Worm (Caenorhabditis elegans) whole organism, late embryonic: ENCODE data around the gene nkb-2.

Source experiments
- C38D4.7 ChIP-seq: fragments of 200-800 bp; sonication (Bioruptor generic); optimal IDR thresholded peaks from 2 replicates; lab custom pipeline; 2018; ENCODE audit warnings: mild to moderate bottlenecking, missing genetic modification characterization, moderate library complexity, missing compliant biosample characterization
- ceh-18 ChIP-seq: sonication (generic microtip); optimal IDR thresholded peaks from 2 replicates; lab custom pipeline; 2016; ENCODE audit warnings: missing genetic modification characterization, missing compliant biosample characterization
- ceh-19 ChIP-seq: fragments of 200-800 bp; sonication (Bioruptor generic); optimal IDR thresholded peaks from 2 replicates; lab custom pipeline; 2018; ENCODE audit warnings: mild to moderate bottlenecking, missing genetic modification characterization, missing compliant biosample characterization
- ceh-2 ChIP-seq: sonication (generic microtip); optimal IDR thresholded peaks from 2 replicates; lab custom pipeline; 2016; ENCODE audit warnings: missing genotype, missing genetic modification characterization, missing compliant biosample characterization
- ceh-22 ChIP-seq: sonication (generic microtip); optimal IDR thresholded peaks from 2 replicates; lab custom pipeline; 2017; ENCODE audit warnings: missing biosample characterization, missing genetic modification characterization
- ceh-24 ChIP-seq: sonication (generic microtip); optimal IDR thresholded peaks from 2 replicates; lab custom pipeline; 2016; ENCODE audit warnings: mild to moderate bottlenecking, missing genetic modification characterization, missing compliant biosample characterization
- ceh-30 ChIP-seq: fragments of 150-350 bp; optimal IDR thresholded peaks from 2 replicates; lab custom pipeline; 2014; ENCODE audit warnings: missing biosample characterization, missing genetic modification characterization
- ceh-34 ChIP-seq: sonication (generic microtip); optimal IDR thresholded peaks from 2 replicates; lab custom pipeline; 2016; ENCODE audit warnings: mild to moderate bottlenecking, missing genetic modification characterization, missing compliant biosample characterization
- ceh-48 ChIP-seq: sonication (generic microtip); optimal IDR thresholded peaks from 2 replicates; lab custom pipeline; 2016; ENCODE audit warnings: missing genetic modification characterization, inconsistent platforms, missing compliant biosample characterization
- ceh-6 ChIP-seq: fragments of 200-800 bp; sonication (Bioruptor generic); optimal IDR thresholded peaks from 2 replicates; lab custom pipeline; 2018; ENCODE audit warnings: mild to moderate bottlenecking, missing genetic modification characterization, missing compliant biosample characterization
- ceh-9 ChIP-seq: sonication (generic microtip); optimal IDR thresholded peaks from 2 replicates; lab custom pipeline; 2016; ENCODE audit warnings: mild to moderate bottlenecking, missing genetic modification characterization, inconsistent platforms, missing compliant biosample characterization
- che-1 ChIP-seq: sonication (generic microtip); optimal IDR thresholded peaks from 2 replicates; lab custom pipeline; 2016; ENCODE audit warnings: mild to moderate bottlenecking, missing genetic modification characterization, missing compliant biosample characterization
- dmd-4 ChIP-seq: sonication (generic microtip); optimal IDR thresholded peaks from 2 replicates; lab custom pipeline; 2016; ENCODE audit warnings: borderline replicate concordance, missing genetic modification characterization, missing compliant biosample characterization
- elt-2 ChIP-seq: sonication (generic microtip); optimal IDR thresholded peaks from 2 replicates; lab custom pipeline; 2016; ENCODE audit warnings: missing genetic modification reagents, missing genetic modification characterization, missing compliant biosample characterization
- elt-4 ChIP-seq: sonication (generic microtip); optimal IDR thresholded peaks from 2 replicates; lab custom pipeline; 2016; ENCODE audit warnings: missing genetic modification characterization, missing compliant biosample characterization
- eyg-1 ChIP-seq: sonication (generic microtip); optimal IDR thresholded peaks from 2 replicates; lab custom pipeline; 2016; ENCODE audit warnings: missing genotype, missing genetic modification characterization, missing compliant biosample characterization
- fax-1 ChIP-seq: sonication (generic microtip); optimal IDR thresholded peaks from 2 replicates; lab custom pipeline; 2016; ENCODE audit warnings: missing genotype, missing genetic modification characterization, missing compliant biosample characterization
- gmeb-2 ChIP-seq: sonication (generic microtip); optimal IDR thresholded peaks from 2 replicates; lab custom pipeline; 2016; ENCODE audit warnings: missing genetic modification characterization, inconsistent platforms, missing compliant biosample characterization
- hlh-15 ChIP-seq: sonication (generic microtip); optimal IDR thresholded peaks from 2 replicates; lab custom pipeline; 2016; ENCODE audit warnings: missing genetic modification characterization, missing compliant biosample characterization
- hlh-30 ChIP-seq: sonication (generic microtip); optimal IDR thresholded peaks from 2 replicates; lab custom pipeline; 2017; ENCODE audit warnings: antibody characterized with exemption, missing genetic modification characterization, missing compliant biosample characterization; ENCODE audit not compliant: insufficient read depth
- madf-2 ChIP-seq: sonication (generic microtip); optimal IDR thresholded peaks from 2 replicates; lab custom pipeline; 2017; ENCODE audit warnings: missing genetic modification characterization, missing compliant biosample characterization
- nfya-1 ChIP-seq: sonication (generic microtip); optimal IDR thresholded peaks from 2 replicates; lab custom pipeline; 2017; ENCODE audit warnings: missing genetic modification characterization, mild to moderate bottlenecking, missing compliant biosample characterization, antibody characterized with exemption, moderate library complexity
- nhr-11 ChIP-seq: fragments of 150-350 bp; optimal IDR thresholded peaks from 2 replicates; lab custom pipeline; 2014; ENCODE audit warnings: missing biosample characterization, missing genetic modification characterization
- nhr-232 ChIP-seq: sonication (generic microtip); optimal IDR thresholded peaks from 2 replicates; lab custom pipeline; 2016; ENCODE audit warnings: missing genetic modification characterization, missing compliant biosample characterization
- npax-4 ChIP-seq: sonication (generic microtip); optimal IDR thresholded peaks from 2 replicates; lab custom pipeline; 2016; ENCODE audit warnings: missing genetic modification characterization, missing compliant biosample characterization
- odd-2 ChIP-seq: sonication (generic microtip); optimal IDR thresholded peaks from 2 replicates; lab custom pipeline; 2017; ENCODE audit warnings: antibody characterized with exemption, mild to moderate bottlenecking, missing genetic modification characterization, missing compliant biosample characterization
- pax-1 ChIP-seq: fragments of 150-350 bp; optimal IDR thresholded peaks from 2 replicates; lab custom pipeline; 2014; ENCODE audit warnings: missing biosample characterization, missing genetic modification characterization
- pqm-1 ChIP-seq: sonication (generic microtip); optimal IDR thresholded peaks from 2 replicates; lab custom pipeline; 2016; ENCODE audit warnings: missing genetic modification characterization, missing compliant biosample characterization
- pros-1 ChIP-seq: fragments of 150-350 bp; optimal IDR thresholded peaks from 2 replicates; lab custom pipeline; 2014; ENCODE audit warnings: missing biosample characterization, missing genetic modification reagents, missing genetic modification characterization
- ref-2 ChIP-seq: sonication (generic microtip); optimal IDR thresholded peaks from 2 replicates; lab custom pipeline; 2016; ENCODE audit warnings: missing genetic modification characterization, missing compliant biosample characterization
- rnt-1 ChIP-seq: sonication (generic microtip); optimal IDR thresholded peaks from 2 replicates; lab custom pipeline; 2016; ENCODE audit warnings: missing genetic modification characterization, missing compliant biosample characterization
- sdc-2 ChIP-seq: sonication (generic microtip); optimal IDR thresholded peaks from 2 replicates; lab custom pipeline; 2016; ENCODE audit warnings: missing genotype, missing genetic modification characterization, missing compliant biosample characterization
- sox-2 ChIP-seq: fragments of 200-800 bp; sonication (Bioruptor generic); IDR thresholded peaks from 2 replicates; pipeline ENCODE4 v1.3.6; 2022; ENCODE audit warnings: missing genetic modification reagents, missing genetic modification characterization, missing compliant biosample characterization
- tbx-2 ChIP-seq: sonication (generic microtip); optimal IDR thresholded peaks from 2 replicates; lab custom pipeline; 2016; ENCODE audit warnings: missing genetic modification characterization, missing compliant biosample characterization
- unc-55 ChIP-seq: sonication (generic microtip); optimal IDR thresholded peaks from 2 replicates; lab custom pipeline; 2017; ENCODE audit warnings: missing biosample characterization, missing genetic modification reagents, missing genetic modification characterization
- zip-5 ChIP-seq: sonication (generic microtip); optimal IDR thresholded peaks from 2 replicates; lab custom pipeline; 2016; ENCODE audit warnings: missing genetic modification characterization, missing compliant biosample characterization

Gene nkb-2

ce11 chrIV:10576624-10577023 is 14.1 kb upstream of the nkb-2 start:
- TF ChIP-seq gmeb-2 (tag; lab: Kevin White, UChicago) (no peak), unc-55 (GFP tag; lab: Kevin White, UChicago) (peak; percentile 32)
- TF ChIP-seq, all 69 proteins: peak for 1

- no peak for TF ChIP-seq elt-4
These were observed 13.1 kb upstream of the nkb-2 start for ce11 chrIV:10577600-10577999.

DNA sequence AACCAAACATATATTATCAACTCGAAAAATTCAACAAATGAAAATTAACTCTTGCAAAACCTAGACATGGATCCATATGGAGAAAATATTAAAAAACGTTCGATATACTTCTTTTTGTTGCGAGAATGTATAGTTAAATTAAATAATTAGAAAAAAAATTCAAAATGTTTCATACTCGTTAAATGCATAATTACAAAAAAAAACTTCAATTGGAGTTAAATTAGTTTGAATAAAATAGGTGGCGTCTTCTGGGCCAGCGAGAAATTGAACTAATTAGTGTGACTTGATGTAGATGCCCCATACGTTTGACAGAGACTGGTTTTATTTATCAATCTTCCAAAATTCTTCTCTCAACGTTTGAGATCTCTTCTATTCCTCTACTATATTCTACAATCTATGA is 12.4 kb upstream of the nkb-2 start, which contains the start of gene lgc-43:
lgc-43 (plus strand) TSS at position 301 of the 400 bp plus-strand sequence.
- no peak for TF ChIP-seq ceh-34 (tag; lab: Kevin White, UChicago)
- no peak for TF ChIP-seq che-1 (tag; lab: Kevin White, UChicago)
- no peak for TF ChIP-seq zip-5 (tag; lab: Kevin White, UChicago)
- TF ChIP-seq elt-2 (tag; lab: Kevin White, UChicago), result no peak
- no peak for TF ChIP-seq sdc-2
- no peak for TF ChIP-seq ceh-19 (GFP tag; lab: Kevin White, UChicago)
- no peak for TF ChIP-seq pqm-1
- TF ChIP-seq ceh-18 (tag; lab: Kevin White, UChicago), result no peak
- no peak for TF ChIP-seq eyg-1
- TF ChIP-seq ceh-22 (tag; lab: Kevin White, UChicago), result no peak
- no peak for TF ChIP-seq rnt-1 (tag; lab: Kevin White, UChicago)
- no peak for TF ChIP-seq C38D4.7 (GFP tag; lab: Kevin White, UChicago)
- TF ChIP-seq elt-4, result no peak
- no peak for TF ChIP-seq madf-2 (tag; lab: Kevin White, UChicago)
- no peak for TF ChIP-seq pros-1 (tag; lab: Kevin White, UChicago)
- TF ChIP-seq npax-4 (tag; lab: Kevin White, UChicago), result no peak
- TF ChIP-seq sox-2, result no peak
- TF ChIP-seq ceh-30 (tag; lab: Kevin White, UChicago), result no peak
- TF ChIP-seq nfya-1 (tag; lab: Kevin White, UChicago), result no peak

- TF ChIP-seq hlh-30 (tag; lab: Kevin White, UChicago) (no peak), pax-1 (tag; lab: Kevin White, UChicago) (no peak), ceh-48 (tag; lab: Kevin White, UChicago) (no peak), nhr-232 (tag; lab: Kevin White, UChicago) (no peak), eyg-1 (no peak), odd-2 (tag; lab: Kevin White, UChicago) (no peak), madf-2 (tag; lab: Kevin White, UChicago) (no peak), nhr-11 (no peak), ceh-6 (GFP tag; lab: Kevin White, UChicago) (no peak), sdc-2 (no peak), pros-1 (tag; lab: Kevin White, UChicago) (no peak), fax-1 (tag; lab: Kevin White, UChicago) (no peak), tbx-2 (tag; lab: Kevin White, UChicago) (no peak), hlh-15 (tag; lab: Kevin White, UChicago) (no peak), ceh-2 (tag; lab: Kevin White, UChicago) (no peak), unc-55 (GFP tag; lab: Kevin White, UChicago) (no peak), ceh-9 (tag; lab: Kevin White, UChicago) (no peak), ceh-24 (tag; lab: Kevin White, UChicago) (no peak), ref-2 (tag; lab: Kevin White, UChicago) (no peak), dmd-4 (tag; lab: Kevin White, UChicago) (no peak)
These were observed 6.5 kb upstream of the nkb-2 start, which contains the start of gene oac-8 for ce11 chrIV:10584237-10584636. TSS of gene oac-8 (plus strand) at chrIV:10584537.
